Worm (Caenorhabditis elegans): Measurements from ENCODE around the gene crb-3.

crb-3 gene

ce11 chrX:9166921-9167320 lies 36.6 kb upstream of the crb-3 start, which contains the start of gene B0563.10:
B0563.10 (minus strand) TSS chrX:9167245.
- TF ChIP-seq syd-9 (tag; optimal IDR thresholded peaks at IDR 0.05) (no peak), ceh-14 (tag; optimal IDR thresholded peaks at IDR 0.05) (no peak), C38D4.7 (GFP tag; optimal IDR thresholded peaks at IDR 0.05) (no peak), lin-11 (tag; optimal IDR thresholded peaks at IDR 0.05) (no peak), dmd-4 (tag; optimal IDR thresholded peaks at IDR 0.05; ENCODE audit: borderline replicate concordance) (no peak), hlh-8 (tag; optimal IDR thresholded peaks at IDR 0.05) (no peak), rnt-1 (tag; optimal IDR thresholded peaks at IDR 0.05) (no peak), unc-42 (tag; optimal IDR thresholded peaks at IDR 0.05) (no peak), lim-6 (tag; optimal IDR thresholded peaks at IDR 0.05) (no peak), T23F11.4 (GFP tag; optimal IDR thresholded peaks at IDR 0.05) (no peak), pag-3 (tag; optimal IDR thresholded peaks at IDR 0.05; ENCODE audit: borderline replicate concordance) (no peak), K09A11.1 (tag; optimal IDR thresholded peaks at IDR 0.05; ENCODE audit: insufficient read depth) (no peak), hlh-13 (GFP tag; optimal IDR thresholded peaks at IDR 0.05) (no peak), fkh-10 (GFP tag; optimal IDR thresholded peaks at IDR 0.05) (no peak), K02D7.2 (tag; optimal IDR thresholded peaks at IDR 0.05) (no peak)

ce11 chrX:9168239-9168638 lies 35.3 kb upstream of the crb-3 start, which contains the start of gene B0563.9:
B0563.9 (plus strand) TSS chrX:9168539.
- TF ChIP-seq C08G9.2 (tag; optimal IDR thresholded peaks at IDR 0.05) (no peak), che-1 (tag; optimal IDR thresholded peaks at IDR 0.05) (no peak)

ce11 chrX:9170058-9170457 lies 33.5 kb upstream of the crb-3 start:
- TF ChIP-seq elt-2 (tag; optimal IDR thresholded peaks at IDR 0.05) (no peak), tbx-2 (tag; optimal IDR thresholded peaks at IDR 0.05) (no peak), sox-2 (GFP tag; IDR thresholded peaks at IDR 0.05) (no peak), ets-4 (tag; optimal IDR thresholded peaks at IDR 0.05) (no peak), ceh-45 (GFP tag; IDR thresholded peaks at IDR 0.05) (no peak), syd-9 (tag; optimal IDR thresholded peaks at IDR 0.05) (no peak), lin-11 (tag; optimal IDR thresholded peaks at IDR 0.05) (no peak), pax-1 (tag; optimal IDR thresholded peaks at IDR 0.05) (no peak), pat-9 (tag; optimal IDR thresholded peaks at IDR 0.05) (no peak), ceh-48 (tag; optimal IDR thresholded peaks at IDR 0.05) (no peak)

- no peak for TF ChIP-seq sdc-2 (tag; optimal IDR thresholded peaks at IDR 0.05)
- no peak for TF ChIP-seq nhr-11 (tag; optimal IDR thresholded peaks at IDR 0.05)
- no peak for TF ChIP-seq ceh-6 (GFP tag; optimal IDR thresholded peaks at IDR 0.05)
- TF ChIP-seq zip-5 (tag; optimal IDR thresholded peaks at IDR 0.05): no peak
- TF ChIP-seq C08G9.2 (tag; optimal IDR thresholded peaks at IDR 0.05): no peak
- TF ChIP-seq che-1 (tag; optimal IDR thresholded peaks at IDR 0.05): no peak
- no peak for TF ChIP-seq npax-4 (tag; optimal IDR thresholded peaks at IDR 0.05)
- TF ChIP-seq Y22D7AL.16 (tag; optimal IDR thresholded peaks at IDR 0.05): no peak
- TF ChIP-seq ahr-1 (tag; optimal IDR thresholded peaks at IDR 0.05): no peak
- TF ChIP-seq ceh-22 (tag; optimal IDR thresholded peaks at IDR 0.05): no peak
- TF ChIP-seq pha-2 (tag; optimal IDR thresholded peaks at IDR 0.05): no peak
- TF ChIP-seq fax-1 (tag; optimal IDR thresholded peaks at IDR 0.05): no peak
- no peak for TF ChIP-seq unc-86 (tag; optimal IDR thresholded peaks at IDR 0.05)
- TF ChIP-seq odd-2 (tag; optimal IDR thresholded peaks at IDR 0.05): no peak
- TF ChIP-seq unc-3 (GFP tag; conservative IDR thresholded peaks at IDR 0.05): no peak
- TF ChIP-seq unc-3 (tag; optimal IDR thresholded peaks at IDR 0.05): no peak
- TF ChIP-seq hlh-8 (tag; optimal IDR thresholded peaks at IDR 0.05): no peak
- no peak for TF ChIP-seq T23F11.4 (GFP tag; optimal IDR thresholded peaks at IDR 0.05)
- no peak for TF ChIP-seq pha-4 (tag; optimal IDR thresholded peaks at IDR 0.05)
- TF ChIP-seq gmeb-2 (tag; optimal IDR thresholded peaks at IDR 0.05): no peak
Observed at ce11 chrX:9171241-9171640, 32.3 kb upstream of the crb-3 start, which contains the start of gene B0563.1. B0563.1 (plus strand) TSS chrX:9171541.
